Worm (Caenorhabditis elegans): Measurements from ENCODE around the gene amt-3.

ce11 chrII:8382880-8383279 lies 13.9 kb upstream of the amt-3 start:
- no peak for TF ChIP-seq cog-1 (tag; optimal IDR thresholded peaks at IDR 0.05)
- TF ChIP-seq klf-2 (GFP tag; conservative IDR thresholded peaks at IDR 0.05): no peak
- no peak for TF ChIP-seq ref-1 (GFP tag; conservative IDR thresholded peaks at IDR 0.05)
- TF ChIP-seq ztf-29 (GFP tag; IDR thresholded peaks at IDR 0.05): no peak
- TF ChIP-seq med-1 (GFP tag; optimal IDR thresholded peaks at IDR 0.05; ENCODE audit: insufficient read depth): no peak
- TF ChIP-seq flt-1 (GFP tag; IDR thresholded peaks at IDR 0.05): no peak

Data from whole organism, midembryonic.